Worm (Caenorhabditis elegans) whole organism, L3 larva: ENCODE results near the gene dlst-1.

Experiments
- ZK546.5 ChIP-seq: sonication (generic microtip); optimal IDR thresholded peaks from 2 replicates; lab custom pipeline; 2017; ENCODE audit warnings: missing biosample characterization, missing genetic modification characterization
- eor-1 ChIP-seq, 2 experiments: fragments of 150-350 bp; optimal IDR thresholded peaks; 2 replicates each; lab custom pipeline; 2014 to 2018; ENCODE audit warnings: missing biosample characterization in 2 of 2, missing genetic modification characterization in 2 of 2
- fkh-10 ChIP-seq: sonication (generic microtip); optimal IDR thresholded peaks from 2 replicates; lab custom pipeline; 2017; ENCODE audit warnings: missing biosample characterization, missing genetic modification reagents, missing genetic modification characterization
- jun-1 ChIP-seq: fragments of 150-350 bp; optimal IDR thresholded peaks from 2 replicates; lab custom pipeline; 2014; ENCODE audit warnings: missing biosample characterization, missing genetic modification reagents, missing genetic modification characterization
- lin-39 ChIP-seq: fragments of 150-350 bp; optimal IDR thresholded peaks from 2 replicates; lab custom pipeline; 2018; ENCODE audit warnings: missing biosample characterization, missing genetic modification reagents, missing genetic modification characterization
- nhr-237 ChIP-seq: fragments of 150-350 bp; optimal IDR thresholded peaks from 2 replicates; lab custom pipeline; 2014; ENCODE audit warnings: missing biosample characterization, missing genetic modification characterization
- nhr-28 ChIP-seq: fragments of 150-350 bp; optimal IDR thresholded peaks from 2 replicates; lab custom pipeline; 2014; ENCODE audit warnings: missing biosample characterization, missing genetic modification characterization
- nhr-76 ChIP-seq: fragments of 150-350 bp; sonication (generic microtip); optimal IDR thresholded peaks from 5 replicates; lab custom pipeline; 2014; ENCODE audit warnings: missing biosample characterization, missing genetic modification characterization
- nhr-77 ChIP-seq: fragments of 150-350 bp; optimal IDR thresholded peaks from 2 replicates; lab custom pipeline; 2014; ENCODE audit warnings: missing biosample characterization, missing genetic modification characterization

- TF ChIP-seq nhr-77 = no peak
- TF ChIP-seq nhr-76 (tag; lab: Kevin White, UChicago) = no peak
- TF ChIP-seq nhr-28 (tag; lab: Kevin White, UChicago) = no peak
- no peak for TF ChIP-seq nhr-237 (tag; lab: Kevin White, UChicago)
- TF ChIP-seq eor-1 (tag; optimal IDR thresholded peaks at IDR 0.05; lab: Kevin White, UChicago) = no peak
- no peak for TF ChIP-seq ZK546.5 (tag; lab: Kevin White, UChicago)
- TF ChIP-seq jun-1 = no peak
- no peak for TF ChIP-seq fkh-10 (GFP tag; lab: Kevin White, UChicago)
- TF ChIP-seq lin-39 = no peak
Observed at ce11 chrV:6736108-6736507, 27.2 kb upstream of the dlst-1 start.
